Fruit fly (Drosophila melanogaster): Measurements from ENCODE around the gene dnt.
A peak's percentile ranks its signal among the peaks of the same experiment; 100 is the strongest.

The dnt gene

DNA sequence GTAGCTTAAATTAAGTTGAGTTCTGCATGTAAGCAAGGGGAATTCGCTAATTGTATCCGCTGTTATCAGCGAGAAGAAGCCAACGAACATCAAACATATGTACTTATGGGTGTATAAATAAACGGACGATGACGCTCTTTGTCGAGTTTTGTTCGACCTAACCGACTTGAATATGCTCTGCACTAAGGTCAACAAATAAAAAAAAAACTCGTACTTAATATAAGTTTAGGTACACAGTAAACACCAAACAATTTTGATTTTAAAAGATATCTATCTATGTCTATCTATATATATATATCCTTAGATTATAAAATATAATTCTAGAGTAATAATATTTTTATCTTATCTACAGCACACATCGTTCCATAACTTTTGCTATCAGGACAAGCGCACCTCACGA is 1.6 kb upstream of the dnt start (continued):
- TF ChIP-seq Eip74EF (GFP tag; optimal IDR thresholded peaks at IDR 0.05) (no peak), bsh (GFP tag; optimal IDR thresholded peaks at IDR 0.05) (peak in 1 of 2 experiments; percentile 22), onecut (GFP tag; IDR thresholded peaks at IDR 0.05) (no peak), toy (GFP tag; IDR thresholded peaks at IDR 0.05) (no peak), stc (GFP tag; IDR thresholded peaks at IDR 0.05) (no peak), CG18599 (GFP tag; optimal IDR thresholded peaks at IDR 0.05) (peak; percentile 40), Hsf (GFP tag; optimal IDR thresholded peaks at IDR 0.05) (no peak), nau (GFP tag; optimal IDR thresholded peaks at IDR 0.05) (no peak), CG2712 (tag; optimal IDR thresholded peaks at IDR 0.05) (peak; percentile 50), CG18476 (GFP tag; optimal IDR thresholded peaks at IDR 0.05) (no peak), CG11696 (GFP tag; IDR thresholded peaks at IDR 0.05) (no peak), Atf-2 (GFP tag; optimal IDR thresholded peaks at IDR 0.05) (no peak), gsb (GFP tag; IDR thresholded peaks at IDR 0.05) (no peak), Hand (GFP tag; optimal IDR thresholded peaks at IDR 0.05) (no peak), dpn (GFP tag; optimal IDR thresholded peaks at IDR 0.05) (no peak), lov (optimal IDR thresholded peaks at IDR 0.05) (no peak), lov (GFP tag; IDR thresholded peaks at IDR 0.05) (no peak), org-1 (GFP tag; optimal IDR thresholded peaks at IDR 0.05) (no peak), CG2129 (GFP tag; IDR thresholded peaks at IDR 0.05; ENCODE audit: partially characterized antibody) (no peak), CG32767 (GFP tag; IDR thresholded peaks at IDR 0.05) (no peak), CG12391 (tag; optimal IDR thresholded peaks at IDR 0.05) (peak; percentile 44), gt (GFP tag; IDR thresholded peaks at IDR 0.05) (no peak), chn (GFP tag; optimal IDR thresholded peaks at IDR 0.05) (no peak), usp (GFP tag; optimal IDR thresholded peaks at IDR 0.05) (no peak), CG33557 (GFP tag; optimal IDR thresholded peaks at IDR 0.05) (no peak), HLH4C (GFP tag; IDR thresholded peaks at IDR 0.05; ENCODE audit: partially characterized antibody) (no peak), CG9609 (GFP tag; optimal IDR thresholded peaks at IDR 0.05) (no peak), CG18011 (GFP tag; optimal IDR thresholded peaks at IDR 0.05) (no peak), CG18262 (tag; optimal IDR thresholded peaks at IDR 0.05) (peak; percentile 35), CG17568 (GFP tag; optimal IDR thresholded peaks at IDR 0.05) (no peak), Asciz (GFP tag; optimal IDR thresholded peaks at IDR 0.05) (peak; percentile 6), CG6813 (GFP tag; optimal IDR thresholded peaks at IDR 0.05) (no peak), croc (GFP tag; conservative IDR thresholded peaks at IDR 0.05) (no peak), tna (GFP tag; IDR thresholded peaks at IDR 0.05; ENCODE audit: partially characterized antibody) (no peak), tx (GFP tag; optimal IDR thresholded peaks at IDR 0.05) (no peak), CG8281 (tag; optimal IDR thresholded peaks at IDR 0.05) (no peak), gem (tag; optimal IDR thresholded peaks at IDR 0.05) (peak; percentile 64), ATbp (GFP tag; optimal IDR thresholded peaks at IDR 0.05) (peak; percentile 18), hbn (GFP tag; IDR thresholded peaks at IDR 0.05; ENCODE audit: partially characterized antibody) (no peak), lbe (GFP tag; optimal IDR thresholded peaks at IDR 0.05) (peak; percentile 31), CG9727 (GFP tag; optimal IDR thresholded peaks at IDR 0.05) (peak; percentile 42), Med (GFP tag) (peak; percentile 63), CG12659 (GFP tag; optimal IDR thresholded peaks at IDR 0.05) (no peak), crol (GFP tag; IDR thresholded peaks at IDR 0.05) (no peak), CG14441 (GFP tag; IDR thresholded peaks at IDR 0.05) (no peak), ERR (GFP tag; optimal IDR thresholded peaks at IDR 0.05) (no peak), CG17359 (tag; optimal IDR thresholded peaks at IDR 0.05) (peak; percentile 21), CG30431 (GFP tag; optimal IDR thresholded peaks at IDR 0.05) (no peak), CG10274 (GFP tag; optimal IDR thresholded peaks at IDR 0.05) (peak; percentile 86), lilli (GFP tag; optimal IDR thresholded peaks at IDR 0.05) (peak; percentile 3)

Data from whole organism, embryonic.